Fruit fly (Drosophila melanogaster) S2 (cell line): ENCODE measurements around the gene RpL32.

Source experiments
- CG8478 ChIP-seq: fragments of >200 bp; optimal IDR thresholded peaks from 2 replicates; lab custom pipeline; 2018
- CTCF ChIP-seq, 2 experiments: fragments of >200 bp; optimal IDR thresholded peaks; 2 replicates each; lab custom pipeline; 2018

DNA sequence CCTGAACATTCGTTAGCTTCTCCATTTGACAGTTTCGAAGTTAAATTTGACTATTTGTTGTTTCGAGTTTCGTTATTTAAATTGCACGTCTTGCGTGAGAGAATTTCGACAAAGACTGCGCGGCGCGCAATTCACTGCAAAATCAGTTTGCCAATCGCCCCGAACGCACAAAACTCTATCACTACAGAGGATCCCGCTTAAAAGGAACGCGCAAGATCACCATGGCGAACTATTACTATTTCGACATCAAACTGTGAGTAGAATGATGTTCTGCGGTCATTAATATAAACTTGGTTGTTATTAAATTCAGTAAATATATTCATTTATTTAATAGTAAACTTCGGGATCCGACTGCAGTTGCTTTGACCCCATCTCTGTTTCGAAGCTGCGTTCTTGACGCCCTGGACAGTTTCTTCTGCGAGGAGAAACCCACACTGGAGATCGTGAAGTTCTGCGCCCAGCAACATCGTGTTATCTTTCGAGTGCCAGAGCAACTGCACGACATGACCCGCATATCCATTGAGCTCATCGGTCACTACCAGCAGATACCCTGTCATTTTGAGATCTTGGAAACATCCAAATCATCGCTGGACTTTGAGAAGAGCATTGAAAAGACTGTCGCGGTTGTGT, 10.1 kb upstream of the RpL32 start, which contains the start of the genes Rpp14b and spn-A:
- TF ChIP-seq CTCF (optimal IDR thresholded peaks at IDR 0.05; lab: Kevin White, UChicago) (no peak), CG8478 (lab: Kevin White, UChicago) (no peak)
